Fruit fly (Drosophila melanogaster) whole organism, embryonic: ENCODE measurements around the gene Rsbp15.

Source experiments
- Bdp1 ChIP-seq: fragments of 200-800 bp; sonication (Bioruptor generic); optimal IDR thresholded peaks from 3 replicates; lab custom pipeline; 2016; ENCODE audit warnings: missing biosample characterization, missing genetic modification characterization
- CG11456 ChIP-seq: fragments of 200-800 bp; sonication (Bioruptor generic); IDR thresholded peaks from 3 replicates; pipeline ENCODE4 v1.3.6; 2022; ENCODE audit warnings: missing biosample characterization, missing genetic modification characterization
- CG12769 ChIP-seq: fragments of 200-800 bp; sonication (Bioruptor generic); optimal IDR thresholded peaks from 2 replicates; lab custom pipeline; 2019; ENCODE audit warnings: missing biosample characterization, mild to moderate bottlenecking, missing genetic modification characterization, moderate library complexity
- CG12942 ChIP-seq: fragments of 200-800 bp; sonication (Bioruptor generic); optimal IDR thresholded peaks from 3 replicates; lab custom pipeline; 2016; ENCODE audit warnings: missing biosample characterization, missing genetic modification characterization
- CG13894 ChIP-seq: fragments of 200-800 bp; sonication (Bioruptor generic); optimal IDR thresholded peaks from 3 replicates; lab custom pipeline; 2018; ENCODE audit warnings: missing biosample characterization, mild to moderate bottlenecking, missing genetic modification characterization, moderate library complexity
- CG1602 ChIP-seq: fragments of 200-800 bp; sonication (Bioruptor generic); optimal IDR thresholded peaks from 3 replicates; lab custom pipeline; 2016; ENCODE audit warnings: missing biosample characterization, missing genetic modification characterization
- CG31441 ChIP-seq: fragments of 200-800 bp; sonication (Bioruptor generic); IDR thresholded peaks from 2 replicates; pipeline ENCODE4 v1.3.6; 2022; ENCODE audit warnings: missing biosample characterization, missing genetic modification characterization
- CG33557 ChIP-seq: fragments of 200-800 bp; sonication (Bioruptor generic); optimal IDR thresholded peaks from 2 replicates; lab custom pipeline; 2019; ENCODE audit warnings: missing biosample characterization, mild to moderate bottlenecking, missing genetic modification characterization, moderate library complexity
- CG34422 ChIP-seq: fragments of 200-800 bp; sonication (Bioruptor generic); IDR thresholded peaks from 3 replicates; pipeline ENCODE4 v1.3.6; 2022; ENCODE audit warnings: missing biosample characterization, missing genetic modification characterization
- CG4360 ChIP-seq: fragments of 200-800 bp; sonication (Bioruptor generic); IDR thresholded peaks from 2 replicates; pipeline ENCODE4 v1.3.6; 2022; ENCODE audit warnings: missing biosample characterization, missing genetic modification characterization
- CG43689 ChIP-seq: fragments of 200-800 bp; sonication (Bioruptor generic); IDR thresholded peaks from 2 replicates; pipeline ENCODE4 v1.3.6; 2022; ENCODE audit warnings: missing biosample characterization, missing genetic modification characterization
- CG5180 ChIP-seq: fragments of 200-800 bp; sonication (Bioruptor generic); optimal IDR thresholded peaks from 3 replicates; lab custom pipeline; 2017; ENCODE audit warnings: missing biosample characterization, missing genetic modification characterization, mild to moderate bottlenecking, moderate library complexity, missing genetic modification reagents
- CG6272 ChIP-seq: fragments of 200-800 bp; sonication (Bioruptor generic); IDR thresholded peaks from 2 replicates; pipeline ENCODE4 v1.3.6; 2022; ENCODE audit warnings: missing biosample characterization, missing genetic modification characterization
- CG7357 ChIP-seq: fragments of 200-800 bp; sonication (Bioruptor generic); IDR thresholded peaks from 3 replicates; pipeline ENCODE4 v1.3.6; 2022; ENCODE audit warnings: missing biosample characterization, missing genetic modification characterization
- CG8359 ChIP-seq: fragments of 200-800 bp; sonication (Bioruptor generic); optimal IDR thresholded peaks from 2 replicates; lab custom pipeline; 2017; ENCODE audit warnings: missing biosample characterization, mild to moderate bottlenecking, missing genetic modification characterization, borderline replicate concordance
- CG9437 ChIP-seq: fragments of 200-800 bp; sonication (Bioruptor generic); optimal IDR thresholded peaks from 2 replicates; lab custom pipeline; 2018; ENCODE audit warnings: missing biosample characterization, mild to moderate bottlenecking, missing genetic modification characterization
- Dbx ChIP-seq: fragments of 200-800 bp; sonication (Bioruptor generic); IDR thresholded peaks from 3 replicates; pipeline ENCODE4 v1.3.6; 2022; ENCODE audit warnings: missing biosample characterization, missing genetic modification characterization
- Doc3 ChIP-seq: fragments of 200-800 bp; sonication (Bioruptor generic); IDR thresholded peaks from 3 replicates; pipeline ENCODE4 v1.3.6; 2022; ENCODE audit warnings: missing biosample characterization, missing genetic modification characterization; ENCODE audit not compliant: partially characterized antibody
- Drgx ChIP-seq: fragments of 200-800 bp; sonication (Bioruptor generic); IDR thresholded peaks from 2 replicates; pipeline ENCODE4 v1.3.6; 2022; ENCODE audit warnings: missing biosample characterization, missing genetic modification characterization
- Lpt ChIP-seq: fragments of >200 bp; optimal IDR thresholded peaks from 2 replicates; lab custom pipeline; 2018; ENCODE audit warnings: missing biosample characterization, missing genetic modification characterization
- NFAT ChIP-seq: fragments of 200-800 bp; sonication (Bioruptor generic); IDR thresholded peaks from 2 replicates; pipeline ENCODE4 v1.3.6; 2022; ENCODE audit warnings: missing biosample characterization, missing genetic modification characterization
- Spps ChIP-seq: fragments of 200-800 bp; sonication (Bioruptor generic); optimal IDR thresholded peaks from 2 replicates; lab custom pipeline; 2018; ENCODE audit warnings: missing biosample characterization, mild to moderate bottlenecking, missing genetic modification characterization
- TFAM ChIP-seq: fragments of 200-800 bp; sonication (Bioruptor generic); optimal IDR thresholded peaks from 2 replicates; lab custom pipeline; 2017; ENCODE audit warnings: missing biosample characterization, missing genetic modification characterization, inconsistent platforms
- abd-A ChIP-seq: fragments of 200-800 bp; sonication (Bioruptor generic); optimal IDR thresholded peaks from 3 replicates; lab custom pipeline; 2019; ENCODE audit warnings: missing biosample characterization, mild to moderate bottlenecking, missing genetic modification characterization, moderate library complexity
- disco-r ChIP-seq: fragments of 200-800 bp; sonication (Bioruptor generic); optimal IDR thresholded peaks from 2 replicates; lab custom pipeline; 2016; ENCODE audit warnings: missing biosample characterization, missing genetic modification characterization
- dm ChIP-seq: fragments of 200-800 bp; sonication (Bioruptor generic); optimal IDR thresholded peaks from 3 replicates; lab custom pipeline; 2016; ENCODE audit warnings: missing biosample characterization, missing genetic modification characterization
- dmrt99B ChIP-seq: fragments of 200-800 bp; sonication (Bioruptor generic); optimal IDR thresholded peaks from 2 replicates; lab custom pipeline; 2018; ENCODE audit warnings: missing biosample characterization, mild to moderate bottlenecking, missing genetic modification characterization, moderate library complexity
- ems ChIP-seq: fragments of 200-800 bp; sonication (Bioruptor generic); optimal IDR thresholded peaks from 3 replicates; lab custom pipeline; 2016; ENCODE audit warnings: missing biosample characterization, missing genetic modification characterization
- exex ChIP-seq: fragments of 200-800 bp; sonication (Bioruptor generic); optimal IDR thresholded peaks from 4 replicates; lab custom pipeline; 2018; ENCODE audit warnings: missing biosample characterization, mild to moderate bottlenecking, missing genetic modification characterization, moderate library complexity
- grn ChIP-seq: fragments of 200-800 bp; sonication (Bioruptor generic); optimal IDR thresholded peaks from 3 replicates; lab custom pipeline; 2017; ENCODE audit warnings: missing biosample characterization, missing genetic modification characterization
- ind ChIP-seq: fragments of 200-800 bp; sonication (Bioruptor generic); optimal IDR thresholded peaks from 3 replicates; lab custom pipeline; 2016; ENCODE audit warnings: missing biosample characterization, missing genetic modification characterization
- lbe ChIP-seq: fragments of 200-800 bp; sonication (Bioruptor generic); optimal IDR thresholded peaks from 2 replicates; lab custom pipeline; 2016; ENCODE audit warnings: missing biosample characterization, mild to moderate bottlenecking, missing genetic modification characterization
- mirr ChIP-seq: fragments of 200-800 bp; sonication (Bioruptor generic); optimal IDR thresholded peaks from 3 replicates; lab custom pipeline; 2018; ENCODE audit warnings: missing biosample characterization, mild to moderate bottlenecking, missing genetic modification characterization
- row ChIP-seq: fragments of 200-800 bp; sonication (Bioruptor generic); IDR thresholded peaks from 3 replicates; pipeline ENCODE4 v1.3.6; 2022; ENCODE audit warnings: missing biosample characterization, missing genetic modification characterization
- sc ChIP-seq, 3 experiments: fragments of >200 bp in 2 of 3; fragments of 200-800 bp in 1 of 3; sonication (Bioruptor generic) in 1 of 3; optimal IDR thresholded peaks; 2 replicates in 2 of 3; 3 replicates in 1 of 3; lab custom pipeline; 2017; ENCODE audit warnings: mild to moderate bottlenecking in 1 of 3, missing biosample characterization in 1 of 3, missing genetic modification characterization in 1 of 3, missing genetic modification reagents in 1 of 3
- scrt ChIP-seq: fragments of 200-800 bp; sonication (Bioruptor generic); optimal IDR thresholded peaks from 2 replicates; lab custom pipeline; 2018; ENCODE audit warnings: missing biosample characterization, mild to moderate bottlenecking, missing genetic modification characterization, moderate library complexity
- sens ChIP-seq: fragments of 200-800 bp; sonication (Bioruptor generic); peaks from one replicate; lab custom pipeline; 2016; ENCODE audit warnings: missing biosample characterization, missing genetic modification characterization
- sqz ChIP-seq: fragments of 200-800 bp; sonication (Bioruptor generic); optimal IDR thresholded peaks from 3 replicates; lab custom pipeline; 2018; ENCODE audit warnings: missing biosample characterization, mild to moderate bottlenecking, missing genetic modification characterization
- sug ChIP-seq: fragments of 200-800 bp; optimal IDR thresholded peaks from 2 replicates; lab custom pipeline; 2019; ENCODE audit warnings: missing biosample characterization, mild to moderate bottlenecking, missing genetic modification characterization, moderate library complexity
- twi ChIP-seq: fragments of 200-800 bp; optimal IDR thresholded peaks from 2 replicates; lab custom pipeline; 2019; ENCODE audit warnings: missing biosample characterization, mild to moderate bottlenecking, missing genetic modification characterization, moderate library complexity
- z ChIP-seq: fragments of 200-800 bp; sonication (Bioruptor generic); IDR thresholded peaks from 3 replicates; pipeline ENCODE4 v1.3.6; 2022; ENCODE audit warnings: missing biosample characterization, missing genetic modification characterization

The Rsbp15 gene

dm6 chr3R:12196100-12196499 is 26.1 kb upstream of the Rsbp15 start:
- TF ChIP-seq sc (optimal IDR thresholded peaks at IDR 0.05; lab: Kevin White, UChicago) (no peak), sc (GFP tag; optimal IDR thresholded peaks at IDR 0.05; lab: Kevin White, UChicago) (no peak), CG11456 (GFP tag; lab: Robert Waterston, UW) (0 out of 3 replicates have a peak, but pooled peaks have one; percentile 19), dm (GFP tag; lab: Kevin White, UChicago) (peak; percentile 50), row (GFP tag; lab: Robert Waterston, UW) (0 out of 3 replicates have a peak, but pooled peaks have one; percentile 13), Drgx (GFP tag; lab: Robert Waterston, UW) (peak; percentile 43; the same call in 1 of the 2 replicates)
- TF ChIP-seq, all 482 proteins: peak for 4

- TF ChIP-seq Dbx (GFP tag; lab: Robert Waterston, UW) (no peak), dmrt99B (tag; lab: Kevin White, UChicago) (no peak), lbe (GFP tag; lab: Kevin White, UChicago) (no peak), CG9437 (no peak), NFAT (GFP tag; lab: Robert Waterston, UW) (no peak), CG7357 (GFP tag; lab: Robert Waterston, UW) (no peak), Doc3 (GFP tag; lab: Robert Waterston, UW) (no peak)
Measured at dm6 chr3R:12197641-12198040, 24.5 kb upstream of the Rsbp15 start, which contains the start of gene Adk1. TSS of gene Adk1 (plus strand) at chr3R:12197941.

dm6 chr3R:12210260-12210659 is 11.9 kb upstream of the Rsbp15 start, which contains the start of gene CG4830:
TSS of gene CG4830 (minus strand) at chr3R:12210360.
- TF ChIP-seq scrt: no peak
- TF ChIP-seq mirr (GFP tag; lab: Kevin White, UChicago): peak; percentile 28
- TF ChIP-seq CG43689 (GFP tag; lab: Robert Waterston, UW): no peak
- TF ChIP-seq CG31441: no peak
- no peak for TF ChIP-seq Bdp1 (GFP tag; lab: Kevin White, UChicago)
- no peak for TF ChIP-seq CG5180 (GFP tag; lab: Kevin White, UChicago)
- TF ChIP-seq CG33557: no peak
- TF ChIP-seq abd-A (tag; lab: Kevin White, UChicago): no peak

- TF ChIP-seq sqz (GFP tag; lab: Kevin White, UChicago) (no peak), sug (tag; lab: Kevin White, UChicago) (peak; percentile 64), CG13894 (tag; lab: Kevin White, UChicago) (no peak), grn (GFP tag; lab: Kevin White, UChicago) (peak; percentile 43), mirr (GFP tag; lab: Kevin White, UChicago) (peak; percentile 80), exex (tag; lab: Kevin White, UChicago) (peak; percentile 84), CG1602 (GFP tag; lab: Kevin White, UChicago) (no peak)
- TF ChIP-seq, all 482 proteins: peak for 4
Measured at dm6 chr3R:12211552-12211951, 10.6 kb upstream of the Rsbp15 start.

- TF ChIP-seq ems (GFP tag; lab: Kevin White, UChicago): no peak
- TF ChIP-seq CG12942: no peak
- no peak for TF ChIP-seq z (GFP tag; lab: Robert Waterston, UW)
- no peak for TF ChIP-seq CG4360 (GFP tag; lab: Robert Waterston, UW)
- TF ChIP-seq twi (tag; lab: Kevin White, UChicago): no peak
- no peak for TF ChIP-seq CG8359 (GFP tag; lab: Kevin White, UChicago)
- TF ChIP-seq exex (tag; lab: Kevin White, UChicago): no peak
- TF ChIP-seq TFAM (GFP tag; lab: Kevin White, UChicago): no peak
- no peak for TF ChIP-seq Spps (tag; lab: Kevin White, UChicago)
- TF ChIP-seq disco-r: no peak
- no peak for TF ChIP-seq Lpt
- TF ChIP-seq sens (GFP tag; lab: Kevin White, UChicago): no peak
- TF ChIP-seq ind (GFP tag; lab: Kevin White, UChicago): no peak
- TF ChIP-seq CG12769: no peak
- TF ChIP-seq CG34422: no peak
- no peak for TF ChIP-seq CG6272
Measured at dm6 chr3R:12214201-12214600, 8.0 kb upstream of the Rsbp15 start, which contains the start of gene CG14742. TSS of gene CG14742 (plus strand) at chr3R:12214501.
